Fruit fly (Drosophila melanogaster) whole organism, embryonic: ENCODE measurements around the gene drn.

Experiments
- Antp ChIP-seq: fragments of 200-800 bp; sonication (Bioruptor generic); optimal IDR thresholded peaks from 3 replicates; lab custom pipeline; 2016; ENCODE audit warnings: missing biosample characterization, missing genetic modification characterization
- CG16815 ChIP-seq: fragments of 200-800 bp; sonication (Bioruptor generic); optimal IDR thresholded peaks from 3 replicates; lab custom pipeline; 2017; ENCODE audit warnings: missing biosample characterization, mild to moderate bottlenecking, missing genetic modification characterization
- CG17912 ChIP-seq: fragments of 200-800 bp; sonication (Bioruptor generic); optimal IDR thresholded peaks from 2 replicates; lab custom pipeline; 2018; ENCODE audit warnings: missing biosample characterization, mild to moderate bottlenecking, missing genetic modification characterization
- CG3163 ChIP-seq: fragments of 200-800 bp; sonication (Bioruptor generic); optimal IDR thresholded peaks from 3 replicates; lab custom pipeline; 2016; ENCODE audit warnings: missing biosample characterization, missing genetic modification characterization
- CG8924 ChIP-seq: fragments of 200-800 bp; optimal IDR thresholded peaks from 3 replicates; lab custom pipeline; 2019; ENCODE audit warnings: missing biosample characterization, mild to moderate bottlenecking, missing genetic modification characterization, moderate library complexity
- Deaf1 ChIP-seq: fragments of 200-800 bp; optimal IDR thresholded peaks from 3 replicates; lab custom pipeline; 2019; ENCODE audit warnings: missing biosample characterization, mild to moderate bottlenecking, missing genetic modification characterization, moderate library complexity
- Dfd ChIP-seq, 2 experiments: fragments of >200 bp; optimal IDR thresholded peaks; 2 replicates each; lab custom pipeline; 2017; ENCODE audit warnings: missing biosample characterization in 2 of 2, missing genetic modification characterization in 2 of 2
- PHDP ChIP-seq: fragments of 200-800 bp; sonication (Bioruptor generic); optimal IDR thresholded peaks from 3 replicates; lab custom pipeline; 2018; ENCODE audit warnings: missing biosample characterization, mild to moderate bottlenecking, missing genetic modification characterization, moderate library complexity
- aop ChIP-seq: fragments of 200-800 bp; sonication (Bioruptor generic); IDR thresholded peaks from 2 replicates; pipeline ENCODE4 v1.3.6; 2022; ENCODE audit warnings: missing biosample characterization, missing genetic modification characterization
- mld ChIP-seq: fragments of 200-800 bp; sonication (Bioruptor generic); IDR thresholded peaks from 3 replicates; pipeline ENCODE4 v1.3.6; 2022; ENCODE audit warnings: missing biosample characterization, missing genetic modification characterization; ENCODE audit not compliant: partially characterized antibody

DNA sequence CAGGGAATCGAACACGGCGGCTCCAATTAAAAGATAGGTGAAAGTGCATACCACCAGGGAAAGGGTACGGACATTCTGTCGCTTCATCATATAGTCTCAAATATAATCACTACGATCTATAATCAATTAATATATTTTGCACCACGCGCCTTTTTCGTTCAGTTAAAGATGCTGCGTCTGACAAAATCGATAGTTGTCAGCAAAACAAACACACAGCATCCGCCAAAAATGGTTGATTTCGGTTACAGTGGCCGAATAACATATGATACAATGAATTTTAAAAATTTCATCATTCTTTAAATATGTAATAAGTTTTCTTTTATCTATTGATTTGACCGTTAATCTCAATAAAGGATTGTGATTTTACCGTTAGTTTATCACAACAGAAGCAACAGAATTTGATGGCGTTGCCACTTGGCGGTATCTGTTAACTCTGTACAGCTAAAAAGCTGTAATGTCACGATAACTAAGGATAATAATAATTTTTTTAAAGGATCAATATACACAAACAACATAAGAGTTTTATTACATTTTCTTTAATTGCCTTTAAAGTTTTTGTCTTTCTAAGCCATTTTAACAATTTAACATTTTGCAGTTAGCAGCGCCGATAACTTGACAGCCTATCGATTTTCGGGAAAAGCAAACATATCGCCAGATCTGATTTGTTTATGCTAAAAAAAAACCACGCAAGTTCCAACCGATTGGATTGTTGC lies 72.1 kb downstream of the drn start, which contains the start of the genes Task7 and alpha-Man-IIa:
- TF ChIP-seq CG16815 (GFP tag; lab: Kevin White, UChicago) (no peak), Dfd (GFP tag; optimal IDR thresholded peaks at IDR 0.05; lab: Kevin White, UChicago) (no peak), CG17912 (no peak), PHDP (tag; lab: Kevin White, UChicago) (no peak), mld (no peak), CG3163 (GFP tag; lab: Kevin White, UChicago) (no peak), CG8924 (no peak), Antp (GFP tag; lab: Kevin White, UChicago) (no peak), Deaf1 (tag; lab: Kevin White, UChicago) (no peak), aop (GFP tag; lab: Robert Waterston, UW) (no peak)
